Fruit fly (Drosophila melanogaster) whole organism, embryonic: ENCODE results near the gene Cpr65Aw.

Experiments
- BEAF-32 ChIP-seq: fragments of 200-800 bp; sonication (Bioruptor generic); optimal IDR thresholded peaks from 3 replicates; lab custom pipeline; 2017; ENCODE audit warnings: missing biosample characterization, missing genetic modification characterization, mild to moderate bottlenecking, moderate library complexity, missing genetic modification reagents
- Bdp1 ChIP-seq: fragments of 200-800 bp; sonication (Bioruptor generic); optimal IDR thresholded peaks from 3 replicates; lab custom pipeline; 2016; ENCODE audit warnings: missing biosample characterization, missing genetic modification characterization
- CG1024 ChIP-seq: fragments of 200-800 bp; sonication (Bioruptor generic); IDR thresholded peaks from 2 replicates; pipeline ENCODE4 v1.3.6; 2022; ENCODE audit warnings: missing biosample characterization, missing genetic modification characterization
- CG11247 ChIP-seq: fragments of 200-800 bp; sonication (Bioruptor generic); IDR thresholded peaks from 2 replicates; pipeline ENCODE4 v1.3.6; 2022; ENCODE audit warnings: missing biosample characterization, missing genetic modification characterization
- CG12071 ChIP-seq: fragments of 200-800 bp; sonication (Bioruptor generic); optimal IDR thresholded peaks from 3 replicates; lab custom pipeline; 2018; ENCODE audit warnings: missing biosample characterization, mild to moderate bottlenecking, missing genetic modification characterization
- CG13894 ChIP-seq: fragments of 200-800 bp; sonication (Bioruptor generic); optimal IDR thresholded peaks from 3 replicates; lab custom pipeline; 2018; ENCODE audit warnings: missing biosample characterization, mild to moderate bottlenecking, missing genetic modification characterization, moderate library complexity
- CG14667 ChIP-seq: fragments of 200-800 bp; sonication (Bioruptor generic); IDR thresholded peaks from 2 replicates; pipeline ENCODE4 v1.3.6; 2022; ENCODE audit warnings: missing biosample characterization, missing genetic modification characterization
- CG32772 ChIP-seq: fragments of 200-800 bp; sonication (Bioruptor generic); IDR thresholded peaks from 2 replicates; pipeline ENCODE4 v1.3.6; 2022; ENCODE audit warnings: missing biosample characterization, missing genetic modification characterization
- CG7963 ChIP-seq: fragments of 200-800 bp; sonication (Bioruptor generic); IDR thresholded peaks from 3 replicates; pipeline ENCODE4 v1.3.6; 2022; ENCODE audit warnings: missing biosample characterization, missing genetic modification characterization; ENCODE audit not compliant: partially characterized antibody
- CG8281 ChIP-seq: fragments of 200-800 bp; sonication (Bioruptor generic); optimal IDR thresholded peaks from 2 replicates; lab custom pipeline; 2018; ENCODE audit warnings: missing biosample characterization, mild to moderate bottlenecking, missing genetic modification characterization, moderate library complexity
- CG9609 ChIP-seq: fragments of 200-800 bp; sonication (Bioruptor generic); optimal IDR thresholded peaks from 3 replicates; lab custom pipeline; 2016; ENCODE audit warnings: missing biosample characterization, missing genetic modification characterization
- CG9797 ChIP-seq: fragments of 200-800 bp; sonication (Bioruptor generic); optimal IDR thresholded peaks from 3 replicates; lab custom pipeline; 2018; ENCODE audit warnings: missing biosample characterization, mild to moderate bottlenecking, missing genetic modification characterization
- Dip3 ChIP-seq: fragments of 200-800 bp; sonication (Bioruptor generic); optimal IDR thresholded peaks from 3 replicates; lab custom pipeline; 2016; ENCODE audit warnings: missing biosample characterization, missing genetic modification characterization
- E2f1 ChIP-seq: fragments of 200-800 bp; sonication (Bioruptor generic); IDR thresholded peaks from 2 replicates; pipeline ENCODE4 v1.3.6; 2022; ENCODE audit warnings: missing biosample characterization, missing genetic modification characterization
- GATAe ChIP-seq: fragments of 200-800 bp; sonication (Bioruptor generic); conservative IDR thresholded peaks from 2 replicates; pipeline ENCODE4 v1.3.6; 2022; ENCODE audit warnings: missing biosample characterization, missing genetic modification characterization
- Neu2 ChIP-seq: fragments of 200-800 bp; sonication (Bioruptor generic); optimal IDR thresholded peaks from 3 replicates; lab custom pipeline; 2016; ENCODE audit warnings: missing biosample characterization, missing genetic modification characterization, borderline replicate concordance
- Rfx ChIP-seq: fragments of 200-800 bp; sonication (Bioruptor generic); IDR thresholded peaks from 2 replicates; pipeline ENCODE4 v1.3.6; 2022; ENCODE audit warnings: missing biosample characterization, missing genetic modification characterization
- Usf ChIP-seq: fragments of 200-800 bp; sonication (Bioruptor generic); optimal IDR thresholded peaks from 2 replicates; lab custom pipeline; 2017; ENCODE audit warnings: missing genotype, missing biosample characterization, missing genetic modification characterization
- Vsx1 ChIP-seq: fragments of 200-800 bp; sonication (Bioruptor generic); optimal IDR thresholded peaks from 2 replicates; lab custom pipeline; 2017; ENCODE audit warnings: missing biosample characterization, mild to moderate bottlenecking, missing genetic modification characterization, missing genetic modification reagents
- Xbp1 ChIP-seq: fragments of 200-800 bp; sonication (Bioruptor generic); optimal IDR thresholded peaks from 3 replicates; lab custom pipeline; 2016; ENCODE audit warnings: missing biosample characterization, mild to moderate bottlenecking, missing genetic modification characterization
- Xrp1 ChIP-seq: fragments of 200-800 bp; sonication (Bioruptor generic); IDR thresholded peaks from 2 replicates; pipeline ENCODE4 v1.3.6; 2022; ENCODE audit warnings: missing biosample characterization, missing genetic modification characterization
- YL-1 ChIP-seq: fragments of 200-800 bp; sonication (Bioruptor generic); optimal IDR thresholded peaks from 3 replicates; lab custom pipeline; 2017; ENCODE audit warnings: missing biosample characterization, mild to moderate bottlenecking, missing genetic modification characterization
- abd-A ChIP-seq: fragments of 200-800 bp; sonication (Bioruptor generic); optimal IDR thresholded peaks from 3 replicates; lab custom pipeline; 2019; ENCODE audit warnings: missing biosample characterization, mild to moderate bottlenecking, missing genetic modification characterization, moderate library complexity
- ac ChIP-seq: fragments of 200-800 bp; sonication (Bioruptor generic); optimal IDR thresholded peaks from 3 replicates; lab custom pipeline; 2017; ENCODE audit warnings: missing biosample characterization, mild to moderate bottlenecking, missing genetic modification characterization
- aop ChIP-seq: fragments of 200-800 bp; sonication (Bioruptor generic); IDR thresholded peaks from 2 replicates; pipeline ENCODE4 v1.3.6; 2022; ENCODE audit warnings: missing biosample characterization, missing genetic modification characterization
- chif ChIP-seq, 2 experiments: fragments of 200-800 bp; sonication (Bioruptor generic); optimal IDR thresholded peaks; 3 replicates each; lab custom pipeline; 2016; ENCODE audit warnings: missing biosample characterization in 2 of 2, missing genetic modification characterization in 2 of 2
- chinmo ChIP-seq: fragments of 200-800 bp; sonication (Bioruptor generic); IDR thresholded peaks from 4 replicates; pipeline ENCODE4 v1.3.6; 2022; ENCODE audit warnings: missing biosample characterization, missing genetic modification characterization; ENCODE audit not compliant: partially characterized antibody
- croc ChIP-seq: fragments of 200-800 bp; sonication (Bioruptor generic); conservative IDR thresholded peaks from 3 replicates; pipeline ENCODE4 v1.3.6; 2022; ENCODE audit warnings: missing biosample characterization, missing genetic modification characterization
- dpn ChIP-seq, 2 experiments: fragments of 200-800 bp; sonication (Bioruptor generic); optimal IDR thresholded peaks; 3 replicates each; lab custom pipeline; 2016; ENCODE audit warnings: missing biosample characterization in 2 of 2, missing genetic modification characterization in 2 of 2
- en ChIP-seq: fragments of 200-800 bp; sonication (Bioruptor generic); optimal IDR thresholded peaks from 2 replicates; lab custom pipeline; 2016; ENCODE audit warnings: missing biosample characterization, missing genetic modification characterization
- eve ChIP-seq, 2 experiments: fragments of >200 bp; optimal IDR thresholded peaks; 2 replicates each; lab custom pipeline; 2017; ENCODE audit warnings: missing biosample characterization in 2 of 2, missing genetic modification characterization in 2 of 2
- ewg ChIP-seq: fragments of 200-800 bp; sonication (Bioruptor generic); optimal IDR thresholded peaks from 3 replicates; lab custom pipeline; 2017; ENCODE audit warnings: mild to moderate bottlenecking, missing biosample characterization, missing genetic modification reagents, missing genetic modification characterization
- insv ChIP-seq, 2 experiments: fragments of 200-800 bp; sonication (Bioruptor generic); optimal IDR thresholded peaks; 3 replicates each; lab custom pipeline; 2016 to 2018; ENCODE audit warnings: missing biosample characterization in 2 of 2, missing genetic modification characterization in 2 of 2
- lilli ChIP-seq: fragments of 200-800 bp; sonication (Bioruptor generic); optimal IDR thresholded peaks from 3 replicates; lab custom pipeline; 2016; ENCODE audit warnings: missing biosample characterization, missing genetic modification characterization
- lola ChIP-seq, 3 experiments: fragments of >200 bp in 2 of 3; fragments of 200-800 bp in 1 of 3; sonication (Bioruptor generic) in 1 of 3; optimal IDR thresholded peaks; 2 replicates each; lab custom pipeline; 2017 to 2019; ENCODE audit warnings: missing biosample characterization in 3 of 3, missing genetic modification characterization in 3 of 3, mild to moderate bottlenecking in 1 of 3, moderate library complexity in 1 of 3
- mam ChIP-seq: fragments of 200-800 bp; sonication (Bioruptor generic); optimal IDR thresholded peaks from 3 replicates; lab custom pipeline; 2016; ENCODE audit warnings: missing biosample characterization, missing genetic modification characterization
- pita ChIP-seq: fragments of 200-800 bp; sonication (Bioruptor generic); optimal IDR thresholded peaks from 2 replicates; lab custom pipeline; 2017; ENCODE audit warnings: missing biosample characterization, mild to moderate bottlenecking, missing genetic modification characterization
- pnt ChIP-seq: fragments of 200-800 bp; sonication (Bioruptor generic); optimal IDR thresholded peaks from 3 replicates; lab custom pipeline; 2016; ENCODE audit warnings: missing biosample characterization, missing genetic modification characterization
- pros ChIP-seq: fragments of 200-800 bp; sonication (Bioruptor generic); optimal IDR thresholded peaks from 3 replicates; lab custom pipeline; 2019; ENCODE audit warnings: missing biosample characterization, mild to moderate bottlenecking, missing genetic modification characterization, moderate library complexity
- ranshi ChIP-seq: fragments of 200-800 bp; sonication (Bioruptor generic); IDR thresholded peaks from 2 replicates; pipeline ENCODE4 v1.3.6; 2022; ENCODE audit warnings: missing biosample characterization, missing genetic modification characterization
- scrt ChIP-seq: fragments of 200-800 bp; sonication (Bioruptor generic); optimal IDR thresholded peaks from 2 replicates; lab custom pipeline; 2018; ENCODE audit warnings: missing biosample characterization, mild to moderate bottlenecking, missing genetic modification characterization, moderate library complexity
- sd ChIP-seq: fragments of 200-800 bp; sonication (Bioruptor generic); optimal IDR thresholded peaks from 3 replicates; lab custom pipeline; 2018; ENCODE audit warnings: missing biosample characterization, mild to moderate bottlenecking, missing genetic modification characterization, moderate library complexity
- sob ChIP-seq: fragments of 200-800 bp; sonication (Bioruptor generic); IDR thresholded peaks from 2 replicates; pipeline ENCODE4 v1.3.6; 2022; ENCODE audit warnings: missing biosample characterization, missing genetic modification characterization
- ssp ChIP-seq: fragments of 200-800 bp; sonication (Bioruptor generic); IDR thresholded peaks from 2 replicates; pipeline ENCODE4 v1.3.6; 2022; ENCODE audit warnings: missing biosample characterization, missing genetic modification characterization
- stc ChIP-seq: fragments of 200-800 bp; sonication (Bioruptor generic); IDR thresholded peaks from 2 replicates; pipeline ENCODE4 v1.3.6; 2022; ENCODE audit warnings: missing biosample characterization, missing genetic modification characterization
- sug ChIP-seq: fragments of 200-800 bp; optimal IDR thresholded peaks from 2 replicates; lab custom pipeline; 2019; ENCODE audit warnings: missing biosample characterization, mild to moderate bottlenecking, missing genetic modification characterization, moderate library complexity
- vvl ChIP-seq: fragments of 200-800 bp; sonication (Bioruptor generic); IDR thresholded peaks from 2 replicates; pipeline ENCODE4 v1.3.6; 2022; ENCODE audit warnings: missing biosample characterization, missing genetic modification characterization
- wdn ChIP-seq: fragments of 200-800 bp; sonication (Bioruptor generic); IDR thresholded peaks from 2 replicates; pipeline ENCODE4 v1.3.6; 2022; ENCODE audit warnings: missing biosample characterization, missing genetic modification characterization
- zen2 ChIP-seq: fragments of 200-800 bp; sonication (Bioruptor generic); IDR thresholded peaks from 3 replicates; pipeline ENCODE4 v1.3.6; 2022; ENCODE audit warnings: missing biosample characterization, missing genetic modification characterization; ENCODE audit not compliant: partially characterized antibody

Gene Cpr65Aw

DNA sequence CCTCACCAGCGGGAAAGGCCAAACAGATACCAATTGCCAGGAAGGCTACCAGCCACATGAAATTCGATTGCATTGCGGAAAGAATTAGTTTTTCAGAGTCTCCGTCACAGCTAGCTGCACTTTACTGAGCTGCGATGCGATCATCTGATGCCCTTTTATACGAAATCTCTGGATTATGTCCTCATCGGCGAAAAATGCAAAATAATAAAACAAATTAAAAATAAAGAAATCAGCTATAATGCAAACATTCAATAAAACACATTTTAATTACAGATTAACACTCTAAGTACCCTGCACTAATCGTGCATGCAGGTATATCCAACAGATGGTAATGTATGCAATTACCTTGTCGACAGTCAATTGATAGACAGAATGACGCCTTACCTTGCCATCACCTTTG, 10.2 kb downstream of the Cpr65Aw start, which contains the start of gene Cpr65Au:
TSS of gene Cpr65Au (minus strand) at position 101 of the 400 bp plus-strand sequence.
- TF ChIP-seq CG7963 (GFP tag; lab: Robert Waterston, UW) (no peak), chinmo (GFP tag; lab: Robert Waterston, UW) (no peak), sug (no peak), BEAF-32 (GFP tag; lab: Kevin White, UChicago) (no peak), sd (tag; lab: Kevin White, UChicago) (no peak), GATAe (GFP tag; lab: Robert Waterston, UW) (no peak), eve (GFP tag; optimal IDR thresholded peaks at IDR 0.05; lab: Kevin White, UChicago) (no peak), pita (GFP tag; lab: Kevin White, UChicago) (no peak), ssp (no peak), Bdp1 (GFP tag; lab: Kevin White, UChicago) (no peak), wdn (no peak), CG9797 (GFP tag; lab: Kevin White, UChicago) (no peak), Xrp1 (GFP tag; lab: Robert Waterston, UW) (no peak), dpn (GFP tag; optimal IDR thresholded peaks at IDR 0.05; lab: Kevin White, UChicago) (no peak), insv (GFP tag; optimal IDR thresholded peaks at IDR 0.05; lab: Kevin White, UChicago) (no peak)

DNA sequence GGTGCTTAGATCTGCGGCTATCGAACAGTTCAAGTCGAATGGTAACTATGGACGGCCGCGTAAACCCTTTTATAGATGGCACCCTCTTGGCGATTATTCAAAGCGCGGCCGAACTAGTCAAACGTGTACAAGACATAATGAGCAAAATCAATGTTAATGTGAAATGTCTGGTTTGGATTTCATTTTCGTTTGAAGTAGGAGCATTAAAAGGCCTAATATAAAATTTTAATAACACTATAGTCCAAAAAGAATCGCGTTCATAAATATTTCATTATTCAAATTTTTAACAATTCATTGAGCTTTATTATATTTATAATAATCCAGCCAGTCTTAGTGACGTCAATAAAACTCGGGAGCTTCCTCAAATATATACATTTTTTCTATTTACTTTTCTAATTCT, 11.3 kb downstream of the Cpr65Aw start, which contains the start of gene Lcp65Ag3:
TSS of gene Lcp65Ag3 (minus strand) at position 46 of the 400 bp plus-strand sequence.
- TF ChIP-seq mam (GFP tag; lab: Kevin White, UChicago), result no peak
- no peak for TF ChIP-seq Usf (GFP tag; lab: Kevin White, UChicago)
- TF ChIP-seq scrt (GFP tag; lab: Kevin White, UChicago), result no peak
- peak; percentile 70 for TF ChIP-seq abd-A (tag; lab: Kevin White, UChicago)
- TF ChIP-seq CG13894 (tag; lab: Kevin White, UChicago), result peak; percentile 56
- 0 out of 2 replicates have a peak, but pooled peaks have one; percentile 11 for TF ChIP-seq Rfx (GFP tag; lab: Robert Waterston, UW)
- peak; percentile 47 for TF ChIP-seq vvl (GFP tag; lab: Robert Waterston, UW)

DNA sequence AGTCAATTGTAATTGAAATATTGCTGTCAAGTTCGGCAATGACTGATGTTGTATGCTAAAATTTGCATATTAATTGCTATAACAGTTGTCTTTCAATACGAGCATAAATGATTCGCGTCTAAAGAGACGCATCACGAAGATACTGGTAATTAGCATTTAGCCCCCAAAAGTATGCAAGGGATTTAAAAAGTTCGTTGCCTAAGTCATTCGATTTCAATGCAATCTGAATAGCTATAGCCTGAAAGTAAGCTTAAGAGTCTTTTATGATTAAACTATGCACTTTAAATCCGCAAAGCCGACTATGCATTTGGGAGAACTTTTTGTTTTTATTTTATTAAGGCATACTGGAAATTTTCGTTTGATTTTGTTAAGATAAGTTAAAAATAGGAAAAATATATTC, 12.6 kb downstream of the Cpr65Aw start:
- TF ChIP-seq ranshi (GFP tag; lab: Robert Waterston, UW) (no peak), pnt (no peak), lola (GFP tag; optimal IDR thresholded peaks at IDR 0.05; lab: Kevin White, UChicago) (peak in 1 of 3 experiments; percentile 38), E2f1 (GFP tag; lab: Robert Waterston, UW) (no peak), chif (GFP tag; optimal IDR thresholded peaks at IDR 0.05; lab: Kevin White, UChicago) (no peak), ewg (GFP tag; lab: Kevin White, UChicago) (no peak), pros (GFP tag; lab: Kevin White, UChicago) (peak; percentile 24), ac (GFP tag; lab: Kevin White, UChicago) (no peak), CG8281 (tag; lab: Kevin White, UChicago) (no peak), zen2 (no peak), CG11247 (GFP tag; lab: Robert Waterston, UW) (peak; percentile 88), Neu2 (GFP tag; lab: Kevin White, UChicago) (no peak), Xbp1 (GFP tag; lab: Kevin White, UChicago) (no peak), croc (GFP tag; lab: Robert Waterston, UW) (no peak), Vsx1 (GFP tag; lab: Kevin White, UChicago) (peak; percentile 48), stc (no peak), aop (GFP tag; lab: Robert Waterston, UW) (no peak), CG9609 (GFP tag; lab: Kevin White, UChicago) (no peak), YL-1 (GFP tag; lab: Kevin White, UChicago) (no peak), en (GFP tag; lab: Kevin White, UChicago) (no peak), CG12071 (GFP tag; lab: Kevin White, UChicago) (no peak), CG1024 (GFP tag; lab: Robert Waterston, UW) (no peak), sob (GFP tag; lab: Robert Waterston, UW) (no peak), lilli (GFP tag; lab: Kevin White, UChicago) (no peak), CG32772 (GFP tag; lab: Robert Waterston, UW) (no peak), CG14667 (GFP tag; lab: Robert Waterston, UW) (no peak), Dip3 (GFP tag; lab: Kevin White, UChicago) (no peak)
